Fruit fly (Drosophila melanogaster): ENCODE measurements around the gene CG7691.

DNA sequence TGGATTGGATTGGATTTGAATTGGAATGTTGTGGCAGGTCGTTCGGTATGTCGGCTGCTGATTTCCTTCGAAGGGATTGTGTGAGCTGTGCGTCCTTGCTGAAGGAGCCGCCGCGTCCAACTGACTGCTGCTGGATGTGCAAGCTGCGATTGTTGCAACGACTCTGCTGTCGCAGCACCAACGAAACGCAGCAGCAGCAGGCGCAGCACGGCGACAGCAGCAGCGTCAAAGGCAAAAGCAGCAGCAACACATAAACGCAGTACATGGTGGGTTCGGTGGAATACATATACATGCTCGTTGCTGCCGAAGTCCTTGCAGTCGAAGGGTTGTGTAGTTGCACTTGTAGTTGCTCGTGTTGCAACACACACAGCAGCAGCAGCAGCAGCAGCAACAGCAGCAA, 14.2 kb upstream of the CG7691 start, which contains the start of gene fru:
- TF ChIP-seq CG10348 (GFP tag; IDR thresholded peaks at IDR 0.05) (no peak), CG15710 (tag; optimal IDR thresholded peaks at IDR 0.05) (no peak)

Data from whole organism, pupa.